Worm (Caenorhabditis elegans) whole organism, L2 larva: Measurements from ENCODE around the gene F35D11.4.

Experiments
- R02D3.7 ChIP-seq: fragments of 150-350 bp; optimal IDR thresholded peaks from 2 replicates; lab custom pipeline; 2014; ENCODE audit warnings: missing biosample characterization, missing genetic modification characterization
- Y55F3AM.14 ChIP-seq: fragments of 200-800 bp; sonication (Bioruptor generic); optimal IDR thresholded peaks from 2 replicates; lab custom pipeline; 2018; ENCODE audit warnings: mild to moderate bottlenecking, missing genetic modification characterization, missing compliant biosample characterization
- ZK546.5 ChIP-seq: sonication (generic microtip); optimal IDR thresholded peaks from 2 replicates; lab custom pipeline; 2017; ENCODE audit warnings: missing biosample characterization, missing genetic modification characterization
- alr-1 ChIP-seq: fragments of 150-350 bp; optimal IDR thresholded peaks from 2 replicates; lab custom pipeline; 2014; ENCODE audit warnings: missing biosample characterization, missing genetic modification characterization
- aly-2 ChIP-seq: fragments of 150-350 bp; optimal IDR thresholded peaks from 2 replicates; lab custom pipeline; 2014; ENCODE audit warnings: missing biosample characterization, missing genetic modification characterization
- ama-1 ChIP-seq: fragments of 150-350 bp; optimal IDR thresholded peaks from 2 replicates; lab custom pipeline; 2018; ENCODE audit warnings: inconsistent platforms
- blmp-1 ChIP-seq: sonication (generic microtip); optimal IDR thresholded peaks from 2 replicates; lab custom pipeline; 2017; ENCODE audit warnings: missing genetic modification characterization, mild to moderate bottlenecking, missing compliant biosample characterization, antibody characterized with exemption, moderate library complexity; ENCODE audit not compliant: insufficient read depth
- ceh-16 ChIP-seq: fragments of 150-350 bp; optimal IDR thresholded peaks from 2 replicates; lab custom pipeline; 2014; ENCODE audit warnings: missing biosample characterization, missing genetic modification characterization
- crh-2 ChIP-seq: sonication (generic microtip); optimal IDR thresholded peaks from 2 replicates; lab custom pipeline; 2017; ENCODE audit warnings: missing biosample characterization, missing genetic modification characterization
- egl-27 ChIP-seq: sonication (generic microtip); optimal IDR thresholded peaks from 3 replicates; lab custom pipeline; 2017; ENCODE audit warnings: missing biosample characterization, missing genetic modification reagents, missing genetic modification characterization
- elt-3 ChIP-seq: sonication (generic microtip); optimal IDR thresholded peaks from 2 replicates; lab custom pipeline; 2017; ENCODE audit warnings: missing biosample characterization, missing genetic modification characterization
- fos-1 ChIP-seq: fragments of 150-350 bp; optimal IDR thresholded peaks from 2 replicates; lab custom pipeline; 2014; ENCODE audit warnings: missing biosample characterization, missing genetic modification characterization
- gmeb-1 ChIP-seq: fragments of 150-350 bp; optimal IDR thresholded peaks from 2 replicates; lab custom pipeline; 2014; ENCODE audit warnings: missing biosample characterization, missing genetic modification characterization
- lin-11 ChIP-seq: fragments of 150-350 bp; sonication (generic microtip); optimal IDR thresholded peaks from 2 replicates; lab custom pipeline; 2014; ENCODE audit warnings: missing biosample characterization, missing genetic modification characterization, inconsistent platforms, mixed read lengths
- lin-13 ChIP-seq: fragments of 150-350 bp; optimal IDR thresholded peaks from 2 replicates; lab custom pipeline; 2014; ENCODE audit warnings: missing biosample characterization, missing genetic modification reagents, missing genetic modification characterization
- lin-39 ChIP-seq: fragments of 150-350 bp; optimal IDR thresholded peaks from 2 replicates; lab custom pipeline; 2014; ENCODE audit warnings: missing biosample characterization, missing genetic modification reagents, missing genetic modification characterization
- lsy-2 ChIP-seq, 2 experiments: fragments of 150-350 bp in 1 of 2; sonication (generic microtip) in 1 of 2; optimal IDR thresholded peaks; 2 replicates each; lab custom pipeline; 2014 to 2017; ENCODE audit warnings: missing biosample characterization in 2 of 2, missing genetic modification characterization in 2 of 2
- mbf-1 ChIP-seq: sonication (generic microtip); optimal IDR thresholded peaks from 2 replicates; lab custom pipeline; 2017; ENCODE audit warnings: missing biosample characterization, missing genetic modification characterization
- mdl-1 ChIP-seq, 2 experiments: fragments of 150-350 bp in 1 of 2; sonication (generic microtip) in 1 of 2; optimal IDR thresholded peaks; 2 replicates each; lab custom pipeline; 2017; ENCODE audit warnings: missing biosample characterization in 2 of 2, missing genetic modification characterization in 2 of 2
- nhr-11 ChIP-seq: fragments of 150-350 bp; optimal IDR thresholded peaks from 2 replicates; lab custom pipeline; 2014; ENCODE audit warnings: missing biosample characterization, missing genetic modification characterization
- nhr-129 ChIP-seq: fragments of 150-350 bp; optimal IDR thresholded peaks from 2 replicates; lab custom pipeline; 2014; ENCODE audit warnings: missing biosample characterization, missing genetic modification characterization
- nhr-237 ChIP-seq: fragments of 150-350 bp; optimal IDR thresholded peaks from 2 replicates; lab custom pipeline; 2014; ENCODE audit warnings: missing biosample characterization, missing genetic modification characterization
- nhr-25 ChIP-seq: fragments of 150-350 bp; sonication (generic microtip); optimal IDR thresholded peaks from 3 replicates; lab custom pipeline; 2014; ENCODE audit warnings: missing biosample characterization, missing genetic modification characterization
- nhr-6 ChIP-seq: fragments of 150-350 bp; optimal IDR thresholded peaks from 2 replicates; lab custom pipeline; 2014; ENCODE audit warnings: missing biosample characterization, missing genetic modification characterization
- nhr-77 ChIP-seq: fragments of 150-350 bp; optimal IDR thresholded peaks from 2 replicates; lab custom pipeline; 2014; ENCODE audit warnings: missing biosample characterization, missing genetic modification characterization
- peb-1 ChIP-seq: fragments of 150-350 bp; optimal IDR thresholded peaks from 2 replicates; lab custom pipeline; 2014; ENCODE audit warnings: missing biosample characterization, missing genetic modification characterization
- sem-4 ChIP-seq: fragments of 150-350 bp; optimal IDR thresholded peaks from 2 replicates; lab custom pipeline; 2014; ENCODE audit warnings: missing biosample characterization, missing genetic modification reagents, missing genetic modification characterization
- skn-1 ChIP-seq: sonication (generic microtip); optimal IDR thresholded peaks from 2 replicates; lab custom pipeline; 2017; ENCODE audit warnings: missing biosample characterization, missing genetic modification characterization
- sma-3 ChIP-seq: sonication (generic microtip); optimal IDR thresholded peaks from 2 replicates; lab custom pipeline; 2016; ENCODE audit warnings: missing genetic modification reagents, missing genetic modification characterization, missing compliant biosample characterization
- sma-9 ChIP-seq, 2 experiments: fragments of 150-350 bp in 1 of 2; sonication (generic microtip) in 1 of 2; optimal IDR thresholded peaks; 2 replicates each; lab custom pipeline; 2014 to 2016; ENCODE audit warnings: missing genetic modification characterization in 2 of 2, mild to moderate bottlenecking in 1 of 2, missing biosample characterization in 1 of 2, missing compliant biosample characterization in 1 of 2, missing genetic modification reagents in 1 of 2, moderate library complexity in 1 of 2
- snpc-4 ChIP-seq: fragments of 150-350 bp; optimal IDR thresholded peaks from 2 replicates; lab custom pipeline; 2014; ENCODE audit warnings: missing biosample characterization, missing genetic modification characterization
- unc-55 ChIP-seq: fragments of 150-350 bp; sonication (generic microtip); optimal IDR thresholded peaks from 3 replicates; lab custom pipeline; 2014; ENCODE audit warnings: missing biosample characterization, missing genetic modification reagents, missing genetic modification characterization
- unc-62 ChIP-seq: fragments of 150-350 bp; optimal IDR thresholded peaks from 2 replicates; lab custom pipeline; 2014; ENCODE audit warnings: missing biosample characterization, missing genetic modification reagents, missing genetic modification characterization
- zag-1 ChIP-seq: fragments of 150-350 bp; optimal IDR thresholded peaks from 2 replicates; lab custom pipeline; 2014; ENCODE audit warnings: missing biosample characterization, missing genetic modification characterization
- ztf-1 ChIP-seq: fragments of 200-800 bp; sonication (Bioruptor generic); conservative IDR thresholded peaks from 2 replicates; pipeline ENCODE4 v1.3.6; 2022; ENCODE audit warnings: missing genetic modification characterization, missing compliant biosample characterization
- ztf-11 ChIP-seq: sonication (generic microtip); optimal IDR thresholded peaks from 2 replicates; lab custom pipeline; 2017; ENCODE audit warnings: missing biosample characterization, missing genetic modification characterization

The F35D11.4 gene

DNA sequence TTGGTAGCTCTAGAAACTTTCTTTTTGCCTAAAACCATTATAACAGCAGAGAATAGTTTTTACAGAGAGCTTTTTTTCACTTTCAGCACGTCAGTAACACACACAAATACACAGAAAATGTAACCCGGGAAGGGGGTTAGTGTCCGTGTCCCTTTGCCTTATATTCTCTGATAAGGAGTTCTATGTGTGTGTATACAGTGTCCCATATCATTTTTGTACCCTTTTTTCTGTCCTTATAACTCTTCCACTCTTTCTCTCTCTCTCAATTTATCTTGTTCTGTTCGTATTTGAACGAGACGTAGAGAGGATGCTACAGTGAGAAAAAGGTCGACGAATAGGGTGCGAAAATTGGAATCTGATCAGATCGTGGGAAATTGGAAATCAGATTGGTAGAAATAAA, 4.4 kb upstream of the F35D11.4 start:
- TF ChIP-seq mdl-1 (tag; optimal IDR thresholded peaks at IDR 0.05; lab: Kevin White, UChicago) (no peak), nhr-11 (tag; lab: Kevin White, UChicago) (no peak), fos-1 (tag; lab: Kevin White, UChicago) (peak; percentile 89), sma-9 (GFP tag; optimal IDR thresholded peaks at IDR 0.05; lab: Kevin White, UChicago) (peak; percentile 30), sma-9 (tag; optimal IDR thresholded peaks at IDR 0.05; lab: Kevin White, UChicago) (no peak), aly-2 (tag; lab: Kevin White, UChicago) (no peak), mbf-1 (no peak)

DNA sequence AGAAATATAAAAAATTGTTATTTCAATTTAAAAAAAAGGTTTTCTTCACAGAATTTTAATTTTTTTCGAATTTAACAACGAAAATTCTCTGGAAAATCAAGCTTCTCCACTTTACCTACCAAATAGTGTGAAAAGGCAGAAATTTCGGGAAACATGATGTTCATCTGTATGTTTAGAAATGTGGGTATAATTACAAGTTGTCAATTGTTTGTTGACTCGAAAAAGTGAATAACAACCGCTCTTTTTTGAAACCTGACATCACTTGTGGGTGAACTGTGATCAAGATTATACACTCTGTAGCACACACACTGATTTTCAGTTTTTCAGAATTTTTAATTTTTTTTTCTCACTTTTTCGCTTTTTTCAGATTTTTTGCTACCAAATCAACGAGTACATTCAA, 3.4 kb upstream of the F35D11.4 start:
- no peak for TF ChIP-seq alr-1 (tag; lab: Kevin White, UChicago)
- TF ChIP-seq peb-1 (tag; lab: Kevin White, UChicago): no peak
- no peak for TF ChIP-seq R02D3.7 (tag; lab: Kevin White, UChicago)
- no peak for TF ChIP-seq ama-1 (lab: Kevin White, UChicago)
- TF ChIP-seq sem-4 (tag; lab: Kevin White, UChicago): no peak
- no peak for TF ChIP-seq snpc-4 (tag; lab: Kevin White, UChicago)
- no peak for TF ChIP-seq sma-3 (GFP tag; lab: Kevin White, UChicago)
- TF ChIP-seq unc-62 (GFP tag; lab: Kevin White, UChicago): no peak
- TF ChIP-seq nhr-237 (tag; lab: Kevin White, UChicago): no peak
- no peak for TF ChIP-seq zag-1 (tag; lab: Kevin White, UChicago)
- TF ChIP-seq aly-2 (tag; lab: Kevin White, UChicago): no peak
- TF ChIP-seq unc-55 (GFP tag; lab: Kevin White, UChicago): no peak
- TF ChIP-seq Y55F3AM.14 (GFP tag; lab: Kevin White, UChicago): no peak
- no peak for TF ChIP-seq lsy-2 (tag; optimal IDR thresholded peaks at IDR 0.05; lab: Kevin White, UChicago)
- no peak for TF ChIP-seq nhr-25 (tag; lab: Kevin White, UChicago)
- TF ChIP-seq fos-1 (tag; lab: Kevin White, UChicago): no peak
- TF ChIP-seq nhr-129 (tag; lab: Kevin White, UChicago): no peak

DNA sequence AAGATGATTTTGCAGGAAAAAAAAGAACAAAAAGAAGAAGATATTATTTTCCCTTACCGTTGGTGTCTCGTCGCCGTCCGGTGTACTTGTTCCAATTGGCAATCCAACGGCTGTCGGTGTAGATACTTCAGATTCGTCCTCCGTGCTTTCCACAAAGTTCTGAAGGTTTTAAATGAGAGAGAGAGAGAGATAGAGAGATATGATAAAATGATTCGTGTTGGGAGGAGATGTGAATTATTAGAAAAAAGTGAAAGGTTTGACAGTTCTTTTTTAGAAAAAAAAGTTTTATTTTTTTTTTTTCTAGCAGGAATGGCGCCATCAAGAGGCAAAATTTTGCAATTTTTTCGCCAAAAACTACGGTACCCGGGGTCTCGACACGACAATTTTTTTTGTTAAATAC, 3.0 kb upstream of the F35D11.4 start:
- TF ChIP-seq peb-1 (tag; lab: Kevin White, UChicago) (no peak), blmp-1 (tag; lab: Kevin White, UChicago) (peak; percentile 51)
- TF ChIP-seq, all 48 proteins: peak for 1

DNA sequence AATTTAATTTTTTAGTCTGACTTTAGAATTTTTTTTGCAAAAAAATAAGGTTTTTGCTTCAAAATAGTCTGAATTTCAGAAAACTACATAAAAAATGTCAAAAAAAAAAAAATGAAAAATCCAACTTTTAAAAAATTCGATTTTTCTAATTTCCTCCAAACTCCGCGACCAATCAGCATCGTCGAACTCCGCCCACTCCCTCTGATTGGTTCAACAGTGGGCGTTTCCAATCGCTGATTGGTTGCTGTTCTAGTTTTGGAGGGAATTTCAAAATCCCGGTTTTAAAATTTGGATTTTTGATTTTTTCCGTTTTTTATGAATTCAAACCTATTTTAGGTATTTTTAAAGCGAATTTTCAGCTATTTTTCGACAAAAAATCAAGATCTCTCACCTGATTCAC, 2.4 kb upstream of the F35D11.4 start:
- TF ChIP-seq R02D3.7 (tag; lab: Kevin White, UChicago) (no peak), sma-3 (GFP tag; lab: Kevin White, UChicago) (no peak), nhr-77 (no peak), elt-3 (no peak), mdl-1 (tag; optimal IDR thresholded peaks at IDR 0.05; lab: Kevin White, UChicago) (no peak), lin-39 (no peak), ZK546.5 (tag; lab: Kevin White, UChicago) (no peak), fos-1 (tag; lab: Kevin White, UChicago) (no peak), ceh-16 (tag; lab: Kevin White, UChicago) (no peak), zag-1 (tag; lab: Kevin White, UChicago) (no peak), lin-11 (no peak), crh-2 (no peak), ztf-1 (GFP tag; lab: Robert Waterston, UW) (no peak), egl-27 (tag; lab: Kevin White, UChicago) (no peak), alr-1 (tag; lab: Kevin White, UChicago) (no peak)

DNA sequence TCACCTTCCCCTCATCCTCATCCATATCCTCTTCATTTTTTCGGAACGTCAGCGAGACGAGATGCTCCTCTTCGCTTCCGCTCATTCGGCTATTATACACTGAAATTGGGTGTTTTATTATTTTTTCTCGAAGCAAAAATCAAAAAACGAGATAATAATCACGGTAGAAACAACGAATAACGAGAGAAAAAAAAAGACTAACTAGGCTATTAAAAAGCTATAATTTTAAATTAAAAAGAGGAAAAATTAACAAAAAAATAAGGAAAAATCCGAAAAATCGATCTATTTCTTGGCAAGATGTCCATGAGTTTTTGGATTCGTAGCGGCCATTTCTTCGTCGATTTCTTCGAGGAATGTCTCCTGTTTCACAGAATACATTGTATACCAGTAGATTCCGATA, 2.0 kb upstream of the F35D11.4 start, which contains the start of gene ipla-1:
TSS of gene ipla-1 (minus strand) at position 101 of the 400 bp plus-strand sequence.
- no peak for TF ChIP-seq fos-1 (tag; lab: Kevin White, UChicago)
- no peak for TF ChIP-seq gmeb-1 (tag; lab: Kevin White, UChicago)
- TF ChIP-seq nhr-77: no peak
- no peak for TF ChIP-seq lin-39
- TF ChIP-seq lin-13 (GFP tag; lab: Kevin White, UChicago): no peak
- no peak for TF ChIP-seq unc-55 (GFP tag; lab: Kevin White, UChicago)
- TF ChIP-seq nhr-11 (tag; lab: Kevin White, UChicago): no peak
- no peak for TF ChIP-seq ZK546.5 (tag; lab: Kevin White, UChicago)
- TF ChIP-seq aly-2 (tag; lab: Kevin White, UChicago): no peak
- no peak for TF ChIP-seq peb-1 (tag; lab: Kevin White, UChicago)
- TF ChIP-seq skn-1 (tag; lab: Kevin White, UChicago): no peak
- no peak for TF ChIP-seq sma-9 (GFP tag; optimal IDR thresholded peaks at IDR 0.05; lab: Kevin White, UChicago)
- TF ChIP-seq sma-9 (tag; optimal IDR thresholded peaks at IDR 0.05; lab: Kevin White, UChicago): no peak
- TF ChIP-seq nhr-6: no peak
- no peak for TF ChIP-seq R02D3.7 (tag; lab: Kevin White, UChicago)
- no peak for TF ChIP-seq ztf-11 (tag; lab: Kevin White, UChicago)
